Worm (Caenorhabditis elegans) whole organism, late embryonic: Measurements from ENCODE around the gene F22E5.22.

ENCODE experiments used
- ama-1 ChIP-seq: fragments of 150-350 bp; optimal IDR thresholded peaks from 2 replicates; lab custom pipeline; 2014
- ceh-19 ChIP-seq: fragments of 200-800 bp; sonication (Bioruptor generic); optimal IDR thresholded peaks from 2 replicates; lab custom pipeline; 2018; ENCODE audit warnings: mild to moderate bottlenecking, missing genetic modification characterization, missing compliant biosample characterization
- elt-2 ChIP-seq: sonication (generic microtip); optimal IDR thresholded peaks from 2 replicates; lab custom pipeline; 2016; ENCODE audit warnings: missing genetic modification reagents, missing genetic modification characterization, missing compliant biosample characterization
- fkh-10 ChIP-seq: fragments of 150-350 bp; optimal IDR thresholded peaks from 2 replicates; lab custom pipeline; 2014; ENCODE audit warnings: missing biosample characterization, missing genetic modification reagents, missing genetic modification characterization
- hlh-13 ChIP-seq: fragments of 200-800 bp; sonication (Bioruptor generic); optimal IDR thresholded peaks from 2 replicates; lab custom pipeline; 2018; ENCODE audit warnings: mild to moderate bottlenecking, missing genetic modification characterization, missing compliant biosample characterization
- nhr-11 ChIP-seq: fragments of 150-350 bp; optimal IDR thresholded peaks from 2 replicates; lab custom pipeline; 2014; ENCODE audit warnings: missing biosample characterization, missing genetic modification characterization
- npax-4 ChIP-seq: sonication (generic microtip); optimal IDR thresholded peaks from 2 replicates; lab custom pipeline; 2016; ENCODE audit warnings: missing genetic modification characterization, missing compliant biosample characterization
- pag-3 ChIP-seq: sonication (generic microtip); optimal IDR thresholded peaks from 2 replicates; lab custom pipeline; 2016; ENCODE audit warnings: missing compliant biosample characterization, missing genetic modification characterization, borderline replicate concordance
- pqm-1 ChIP-seq: sonication (generic microtip); optimal IDR thresholded peaks from 2 replicates; lab custom pipeline; 2016; ENCODE audit warnings: missing genetic modification characterization, missing compliant biosample characterization
- rnt-1 ChIP-seq: sonication (generic microtip); optimal IDR thresholded peaks from 2 replicates; lab custom pipeline; 2016; ENCODE audit warnings: missing genetic modification characterization, missing compliant biosample characterization
- syd-9 ChIP-seq: sonication (generic microtip); optimal IDR thresholded peaks from 2 replicates; lab custom pipeline; 2016; ENCODE audit warnings: mild to moderate bottlenecking, missing genetic modification characterization, moderate library complexity, missing compliant biosample characterization
- unc-55 ChIP-seq: sonication (generic microtip); optimal IDR thresholded peaks from 2 replicates; lab custom pipeline; 2017; ENCODE audit warnings: missing biosample characterization, missing genetic modification reagents, missing genetic modification characterization
- unc-86 ChIP-seq: sonication (generic microtip); optimal IDR thresholded peaks from 2 replicates; lab custom pipeline; 2016; ENCODE audit warnings: missing genetic modification characterization, missing compliant biosample characterization

ce11 chrII:2659364-2659763 is 6.3 kb upstream of the F22E5.22 start, which contains the start of gene gcy-21:
- TF ChIP-seq hlh-13 (GFP tag; lab: Kevin White, UChicago): no peak
- TF ChIP-seq fkh-10 (GFP tag; lab: Kevin White, UChicago): no peak
- no peak for TF ChIP-seq unc-86
- TF ChIP-seq pag-3 (tag; lab: Kevin White, UChicago): no peak
- no peak for TF ChIP-seq pqm-1 (tag; lab: Kevin White, UChicago)
- TF ChIP-seq nhr-11 (tag; lab: Kevin White, UChicago): no peak
- TF ChIP-seq ceh-19 (GFP tag; lab: Kevin White, UChicago): no peak
- no peak for TF ChIP-seq npax-4 (tag; lab: Kevin White, UChicago)
- TF ChIP-seq elt-2: no peak
- no peak for TF ChIP-seq syd-9 (tag; lab: Kevin White, UChicago)
- TF ChIP-seq unc-55 (GFP tag; lab: Kevin White, UChicago): no peak
- TF ChIP-seq ama-1 (lab: Kevin White, UChicago): no peak
- no peak for TF ChIP-seq rnt-1 (tag; lab: Kevin White, UChicago)
